Worm (Caenorhabditis elegans) whole organism, mixed stage, embryonic: Measurements from ENCODE around the gene lgc-35.

Experiments used
- bed-3 ChIP-seq: fragments of 200-800 bp; sonication (Bioruptor generic); optimal IDR thresholded peaks from 3 replicates; lab custom pipeline; 2018; ENCODE audit warnings: mild to moderate bottlenecking, missing genetic modification characterization, moderate library complexity, missing compliant biosample characterization
- ces-1 ChIP-seq: fragments of 150-350 bp; optimal IDR thresholded peaks from 2 replicates; lab custom pipeline; 2014; ENCODE audit warnings: missing biosample characterization, missing genetic modification reagents, missing genetic modification characterization
- elt-1 ChIP-seq: sonication (generic microtip); optimal IDR thresholded peaks from 2 replicates; lab custom pipeline; 2017; ENCODE audit warnings: missing genetic modification characterization, mild to moderate bottlenecking, missing compliant biosample characterization, antibody characterized with exemption, moderate library complexity, borderline replicate concordance; ENCODE audit not compliant: insufficient read depth
- elt-3 ChIP-seq: fragments of 150-350 bp; optimal IDR thresholded peaks from 2 replicates; lab custom pipeline; 2014; ENCODE audit warnings: missing biosample characterization, missing genetic modification characterization
- ham-2 ChIP-seq: fragments of 200-800 bp; sonication (Bioruptor generic); optimal IDR thresholded peaks from 2 replicates; lab custom pipeline; 2018; ENCODE audit warnings: mild to moderate bottlenecking, missing genetic modification characterization, missing compliant biosample characterization
- lin-32 ChIP-seq: fragments of 200-800 bp; sonication (Bioruptor generic); optimal IDR thresholded peaks from 2 replicates; lab custom pipeline; 2018; ENCODE audit warnings: mild to moderate bottlenecking, missing genetic modification characterization, missing compliant biosample characterization
- lsy-2 ChIP-seq: fragments of 150-350 bp; optimal IDR thresholded peaks from 2 replicates; lab custom pipeline; 2014; ENCODE audit warnings: missing biosample characterization, missing genetic modification characterization
- nhr-12 ChIP-seq: fragments of 150-350 bp; optimal IDR thresholded peaks from 2 replicates; lab custom pipeline; 2014; ENCODE audit warnings: missing biosample characterization, missing genetic modification characterization
- snpc-4 ChIP-seq: fragments of 150-350 bp; optimal IDR thresholded peaks from 2 replicates; lab custom pipeline; 2014; ENCODE audit warnings: missing biosample characterization, missing genetic modification characterization
- tbx-8 ChIP-seq: fragments of 200-800 bp; sonication (Bioruptor generic); optimal IDR thresholded peaks from 2 replicates; lab custom pipeline; 2018; ENCODE audit warnings: mild to moderate bottlenecking, missing genetic modification characterization, moderate library complexity, missing compliant biosample characterization
- unc-62 ChIP-seq: fragments of 150-350 bp; optimal IDR thresholded peaks from 2 replicates; lab custom pipeline; 2014; ENCODE audit warnings: missing biosample characterization, missing genetic modification reagents, missing genetic modification characterization
- zip-8 ChIP-seq: fragments of 150-350 bp; optimal IDR thresholded peaks from 2 replicates; lab custom pipeline; 2014; ENCODE audit warnings: missing biosample characterization, missing genetic modification characterization
- ztf-11 ChIP-seq: fragments of 150-350 bp; optimal IDR thresholded peaks from 2 replicates; lab custom pipeline; 2014; ENCODE audit warnings: missing biosample characterization, missing genetic modification characterization

DNA sequence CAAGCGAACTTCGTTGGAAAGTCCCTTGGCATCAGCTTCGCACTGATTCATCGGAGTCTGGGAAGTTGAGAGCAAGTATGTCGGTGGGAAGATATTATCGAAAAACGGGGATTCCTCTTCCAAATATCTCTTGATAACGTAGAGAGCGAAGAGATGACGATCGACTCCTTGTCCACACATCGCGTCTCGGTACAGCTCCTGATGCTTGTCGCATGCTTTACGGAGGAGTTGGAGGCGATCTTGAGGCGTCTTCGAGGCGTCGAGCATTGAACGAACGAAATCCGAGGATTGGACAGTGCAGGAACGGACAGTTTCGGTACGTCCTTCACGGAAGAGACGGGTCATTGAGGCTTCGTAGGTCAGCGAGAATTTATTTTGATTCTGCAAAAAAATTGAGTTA is 50.5 kb downstream of the lgc-35 start:
- TF ChIP-seq lsy-2 (tag; lab: Kevin White, UChicago) (no peak), snpc-4 (tag; lab: Kevin White, UChicago) (no peak), lin-32 (GFP tag; lab: Kevin White, UChicago) (no peak), ztf-11 (no peak), elt-1 (tag; lab: Kevin White, UChicago) (no peak), elt-3 (no peak), unc-62 (GFP tag; lab: Kevin White, UChicago) (no peak), tbx-8 (GFP tag; lab: Kevin White, UChicago) (no peak), bed-3 (GFP tag; lab: Kevin White, UChicago) (no peak), zip-8 (tag; lab: Kevin White, UChicago) (no peak), ces-1 (GFP tag; lab: Kevin White, UChicago) (no peak), ham-2 (GFP tag; lab: Kevin White, UChicago) (no peak), nhr-12 (tag; lab: Kevin White, UChicago) (no peak)
